Worm (Caenorhabditis elegans) whole organism, mixed stage, embryonic: ENCODE measurements around the gene unc-53.

Experiments used
- M03D4.4 ChIP-seq: sonication (generic microtip); optimal IDR thresholded peaks from 2 replicates; lab custom pipeline; 2017; ENCODE audit warnings: mild to moderate bottlenecking, missing genetic modification characterization, missing compliant biosample characterization
- bed-3 ChIP-seq: fragments of 200-800 bp; sonication (Bioruptor generic); optimal IDR thresholded peaks from 3 replicates; lab custom pipeline; 2018; ENCODE audit warnings: mild to moderate bottlenecking, missing genetic modification characterization, moderate library complexity, missing compliant biosample characterization
- blmp-1 ChIP-seq: fragments of 150-350 bp; optimal IDR thresholded peaks from 2 replicates; lab custom pipeline; 2014; ENCODE audit warnings: missing biosample characterization, missing genetic modification characterization
- ceh-39 ChIP-seq: fragments of 150-350 bp; optimal IDR thresholded peaks from 2 replicates; lab custom pipeline; 2014; ENCODE audit warnings: missing biosample characterization, missing genetic modification characterization
- ceh-43 ChIP-seq: fragments of 200-800 bp; sonication (Bioruptor generic); optimal IDR thresholded peaks from 2 replicates; lab custom pipeline; 2018; ENCODE audit warnings: mild to moderate bottlenecking, missing genetic modification characterization, moderate library complexity, missing compliant biosample characterization
- ceh-83 ChIP-seq: fragments of 200-800 bp; sonication (Bioruptor generic); optimal IDR thresholded peaks from 2 replicates; lab custom pipeline; 2018; ENCODE audit warnings: mild to moderate bottlenecking, missing genetic modification characterization, missing compliant biosample characterization
- ces-1 ChIP-seq: fragments of 150-350 bp; optimal IDR thresholded peaks from 2 replicates; lab custom pipeline; 2014; ENCODE audit warnings: missing biosample characterization, missing genetic modification reagents, missing genetic modification characterization
- cnd-1 ChIP-seq: fragments of 200-800 bp; sonication (Bioruptor generic); optimal IDR thresholded peaks from 2 replicates; lab custom pipeline; 2018; ENCODE audit warnings: mild to moderate bottlenecking, missing genetic modification characterization, missing compliant biosample characterization
- drap-1 ChIP-seq: fragments of 200-800 bp; sonication (Bioruptor generic); optimal IDR thresholded peaks from 3 replicates; lab custom pipeline; 2018; ENCODE audit warnings: mild to moderate bottlenecking, missing genetic modification characterization, missing compliant biosample characterization
- elt-1 ChIP-seq: sonication (generic microtip); optimal IDR thresholded peaks from 2 replicates; lab custom pipeline; 2017; ENCODE audit warnings: missing genetic modification characterization, mild to moderate bottlenecking, missing compliant biosample characterization, antibody characterized with exemption, moderate library complexity, borderline replicate concordance; ENCODE audit not compliant: insufficient read depth
- elt-3 ChIP-seq: fragments of 150-350 bp; optimal IDR thresholded peaks from 2 replicates; lab custom pipeline; 2014; ENCODE audit warnings: missing biosample characterization, missing genetic modification characterization
- flh-1 ChIP-seq: fragments of 200-800 bp; sonication (Bioruptor generic); optimal IDR thresholded peaks from 2 replicates; lab custom pipeline; 2018; ENCODE audit warnings: mild to moderate bottlenecking, missing genetic modification characterization, moderate library complexity, missing compliant biosample characterization
- ham-2 ChIP-seq: fragments of 200-800 bp; sonication (Bioruptor generic); optimal IDR thresholded peaks from 2 replicates; lab custom pipeline; 2018; ENCODE audit warnings: mild to moderate bottlenecking, missing genetic modification characterization, missing compliant biosample characterization
- hlh-1 ChIP-seq: fragments of 150-350 bp; optimal IDR thresholded peaks from 2 replicates; lab custom pipeline; 2014; ENCODE audit warnings: missing biosample characterization, missing genetic modification reagents, missing genetic modification characterization
- lin-13 ChIP-seq: fragments of 150-350 bp; optimal IDR thresholded peaks from 2 replicates; lab custom pipeline; 2014; ENCODE audit warnings: missing biosample characterization, missing genetic modification characterization
- lin-32 ChIP-seq: fragments of 200-800 bp; sonication (Bioruptor generic); optimal IDR thresholded peaks from 2 replicates; lab custom pipeline; 2018; ENCODE audit warnings: mild to moderate bottlenecking, missing genetic modification characterization, missing compliant biosample characterization
- lsy-2 ChIP-seq: fragments of 150-350 bp; optimal IDR thresholded peaks from 2 replicates; lab custom pipeline; 2014; ENCODE audit warnings: missing biosample characterization, missing genetic modification characterization
- mab-5 ChIP-seq: fragments of 150-350 bp; optimal IDR thresholded peaks from 2 replicates; lab custom pipeline; 2014; ENCODE audit warnings: missing biosample characterization, missing genetic modification characterization
- mep-1 ChIP-seq: fragments of 150-350 bp; optimal IDR thresholded peaks from 2 replicates; lab custom pipeline; 2017; ENCODE audit warnings: missing biosample characterization, missing genetic modification reagents, missing genetic modification characterization, inconsistent platforms
- mls-2 ChIP-seq: sonication (generic microtip); optimal IDR thresholded peaks from 2 replicates; lab custom pipeline; 2016; ENCODE audit warnings: mild to moderate bottlenecking, missing genetic modification characterization, moderate library complexity, missing compliant biosample characterization
- nhr-12 ChIP-seq: fragments of 150-350 bp; optimal IDR thresholded peaks from 2 replicates; lab custom pipeline; 2014; ENCODE audit warnings: missing biosample characterization, missing genetic modification characterization
- nhr-2 ChIP-seq: fragments of 150-350 bp; optimal IDR thresholded peaks from 2 replicates; lab custom pipeline; 2014; ENCODE audit warnings: missing biosample characterization, missing genetic modification characterization
- nhr-237 ChIP-seq: fragments of 150-350 bp; optimal IDR thresholded peaks from 2 replicates; lab custom pipeline; 2014; ENCODE audit warnings: missing biosample characterization, missing genetic modification characterization
- nhr-28 ChIP-seq: fragments of 150-350 bp; optimal IDR thresholded peaks from 2 replicates; lab custom pipeline; 2014; ENCODE audit warnings: missing biosample characterization, missing genetic modification characterization
- nhr-76 ChIP-seq: sonication (generic microtip); optimal IDR thresholded peaks from 2 replicates; lab custom pipeline; 2017; ENCODE audit warnings: missing biosample characterization, missing genetic modification characterization
- pha-4 ChIP-seq: fragments of 150-350 bp; optimal IDR thresholded peaks from 2 replicates; lab custom pipeline; 2018; ENCODE audit warnings: missing biosample characterization, missing genetic modification reagents, missing genetic modification characterization
- sem-2 ChIP-seq: fragments of 200-800 bp; sonication (Bioruptor generic); optimal IDR thresholded peaks from 2 replicates; lab custom pipeline; 2018; ENCODE audit warnings: mild to moderate bottlenecking, missing genetic modification characterization, missing compliant biosample characterization
- snpc-4 ChIP-seq: fragments of 150-350 bp; optimal IDR thresholded peaks from 2 replicates; lab custom pipeline; 2014; ENCODE audit warnings: missing biosample characterization, missing genetic modification characterization
- sptf-1 ChIP-seq: sonication (generic microtip); optimal IDR thresholded peaks from 2 replicates; lab custom pipeline; 2017; ENCODE audit warnings: mild to moderate bottlenecking, missing genetic modification characterization, moderate library complexity, missing compliant biosample characterization
- tbx-8 ChIP-seq: fragments of 200-800 bp; sonication (Bioruptor generic); optimal IDR thresholded peaks from 2 replicates; lab custom pipeline; 2018; ENCODE audit warnings: mild to moderate bottlenecking, missing genetic modification characterization, moderate library complexity, missing compliant biosample characterization
- unc-120 ChIP-seq: sonication (generic microtip); optimal IDR thresholded peaks from 2 replicates; lab custom pipeline; 2017; ENCODE audit warnings: missing genetic modification characterization, missing compliant biosample characterization; ENCODE audit not compliant: poor library complexity, severe bottlenecking
- unc-39 ChIP-seq: fragments of 150-350 bp; optimal IDR thresholded peaks from 2 replicates; lab custom pipeline; 2014; ENCODE audit warnings: missing biosample characterization, missing genetic modification characterization
- unc-62 ChIP-seq: fragments of 150-350 bp; optimal IDR thresholded peaks from 2 replicates; lab custom pipeline; 2014; ENCODE audit warnings: missing biosample characterization, missing genetic modification reagents, missing genetic modification characterization
- zip-8 ChIP-seq: fragments of 150-350 bp; optimal IDR thresholded peaks from 2 replicates; lab custom pipeline; 2014; ENCODE audit warnings: missing biosample characterization, missing genetic modification characterization
- ztf-11 ChIP-seq: fragments of 150-350 bp; optimal IDR thresholded peaks from 2 replicates; lab custom pipeline; 2014; ENCODE audit warnings: missing biosample characterization, missing genetic modification characterization

unc-53 gene

DNA sequence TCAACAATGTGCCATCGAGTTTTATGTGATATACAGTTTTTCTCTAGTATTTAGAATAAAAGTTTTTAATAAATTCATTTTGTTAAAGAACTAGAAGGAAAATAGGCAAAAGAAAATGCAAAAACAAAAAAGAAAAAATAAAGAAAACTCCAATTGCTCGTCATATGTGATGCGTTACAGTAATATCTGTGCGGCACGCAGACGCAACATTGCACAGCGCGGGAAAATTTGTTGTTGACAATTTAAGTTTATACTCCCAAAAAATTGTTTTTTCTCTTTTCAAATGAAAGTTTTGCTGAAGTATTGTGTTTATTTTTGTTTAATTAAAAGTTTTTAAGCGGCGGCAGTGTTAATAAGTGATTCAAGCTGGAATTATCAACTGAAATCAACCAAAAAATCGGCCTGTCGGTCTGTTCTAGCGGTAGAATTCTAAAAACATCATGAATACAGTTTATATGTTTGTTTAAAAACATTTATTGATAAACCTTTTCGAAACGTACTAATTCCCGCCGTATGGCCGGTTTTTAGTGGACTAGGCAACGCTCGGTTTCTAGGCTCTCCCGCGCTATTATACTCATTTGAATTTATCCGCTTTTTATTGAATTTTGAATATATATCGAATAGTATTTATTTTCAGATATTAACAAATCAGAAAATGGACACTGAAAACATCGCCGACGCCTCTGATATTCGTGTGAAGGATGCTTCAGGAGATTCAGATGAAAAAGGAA is 16.9 kb upstream of the unc-53 start, which contains the start of gene nasp-1:
Gene nasp-1, plus strand, starts transcription at position 632 of the 731 bp plus-strand sequence.
- TF ChIP-seq nhr-12 (no peak), lsy-2 (peak; percentile 90), lin-13 (tag; lab: Kevin White, UChicago) (peak; percentile 12), blmp-1 (no peak)
- TF ChIP-seq, all 35 proteins: peak for 2

DNA sequence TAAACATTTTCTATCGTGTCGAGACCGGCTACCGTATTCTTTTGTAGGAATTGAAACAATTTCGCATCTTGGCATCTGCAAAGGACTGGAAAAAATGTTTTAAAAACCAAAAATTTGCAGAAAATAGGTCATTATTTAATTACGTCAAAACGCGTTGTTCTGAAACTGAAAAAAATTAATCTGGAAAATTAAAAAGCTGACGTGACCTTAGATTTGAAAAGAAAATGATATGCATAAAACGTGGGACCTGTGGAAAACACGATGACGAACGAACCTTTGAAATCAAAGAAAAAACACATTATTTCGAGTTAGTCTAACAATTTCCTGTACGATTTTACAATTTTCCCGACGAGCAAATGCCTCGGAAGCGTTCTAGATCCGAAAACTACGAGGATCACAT is 14.9 kb upstream of the unc-53 start, which contains the start of gene C09H10.9:
Gene C09H10.9, plus strand, starts transcription at position 301 of the 400 bp plus-strand sequence.
- TF ChIP-seq unc-120 (tag; lab: Kevin White, UChicago) (no peak), elt-1 (tag; lab: Kevin White, UChicago) (no peak), nhr-12 (no peak), sptf-1 (no peak), drap-1 (no peak), blmp-1 (no peak), M03D4.4 (tag; lab: Kevin White, UChicago) (no peak), lsy-2 (no peak), cnd-1 (no peak), zip-8 (tag; lab: Kevin White, UChicago) (no peak), nhr-237 (tag; lab: Kevin White, UChicago) (no peak), ceh-39 (tag; lab: Kevin White, UChicago) (no peak), nhr-2 (tag; lab: Kevin White, UChicago) (no peak), mep-1 (tag; lab: Kevin White, UChicago) (no peak), ceh-83 (no peak), mab-5 (tag; lab: Kevin White, UChicago) (no peak), pha-4 (tag; lab: Kevin White, UChicago) (no peak), sem-2 (GFP tag; lab: Kevin White, UChicago) (no peak), lin-13 (tag; lab: Kevin White, UChicago) (no peak)

ce11 chrII:11103657-11104056 is 14.4 kb upstream of the unc-53 start, which contains the start of gene C09H10.5:
Gene C09H10.5, minus strand, starts transcription at chrII:11103757.
- TF ChIP-seq hlh-1 (tag; lab: Kevin White, UChicago), result no peak
- TF ChIP-seq ceh-83, result no peak
- no peak for TF ChIP-seq M03D4.4 (tag; lab: Kevin White, UChicago)
- no peak for TF ChIP-seq unc-39 (tag; lab: Kevin White, UChicago)
- TF ChIP-seq bed-3 (GFP tag; lab: Kevin White, UChicago), result no peak
- TF ChIP-seq zip-8 (tag; lab: Kevin White, UChicago), result no peak
- TF ChIP-seq lsy-2, result no peak
- TF ChIP-seq cnd-1, result no peak
- TF ChIP-seq ces-1, result no peak
- no peak for TF ChIP-seq nhr-76 (tag; lab: Kevin White, UChicago)
- TF ChIP-seq nhr-237 (tag; lab: Kevin White, UChicago), result no peak
- TF ChIP-seq ham-2, result no peak
- no peak for TF ChIP-seq drap-1
- TF ChIP-seq nhr-28 (tag; lab: Kevin White, UChicago), result no peak

DNA sequence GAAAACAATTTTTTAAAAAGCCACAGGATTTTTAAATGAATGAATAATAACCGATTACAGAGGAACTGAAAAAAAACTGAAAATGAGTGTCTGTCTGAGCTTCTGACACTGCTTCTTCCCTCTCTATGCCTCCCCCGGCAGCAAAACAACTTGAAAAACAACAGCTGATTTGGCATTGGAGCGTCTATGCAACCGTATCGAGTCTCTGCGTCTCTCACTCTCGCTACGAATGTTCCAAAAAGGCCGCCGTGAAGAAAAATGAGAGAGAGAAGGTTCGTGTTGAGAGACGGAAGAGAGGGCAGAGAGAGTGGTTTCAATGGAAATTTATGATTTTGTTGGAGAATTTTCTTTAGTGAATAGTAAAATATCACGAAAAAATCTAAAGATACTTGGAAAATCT is 13.8 kb upstream of the unc-53 start:
- TF ChIP-seq mls-2 (tag; lab: Kevin White, UChicago), result no peak
- TF ChIP-seq snpc-4 (tag; lab: Kevin White, UChicago), result no peak
- TF ChIP-seq elt-3 (tag; lab: Kevin White, UChicago), result no peak
- peak; percentile 12 for TF ChIP-seq ces-1
- no peak for TF ChIP-seq flh-1 (GFP tag; lab: Kevin White, UChicago)
- no peak for TF ChIP-seq nhr-76 (tag; lab: Kevin White, UChicago)
- TF ChIP-seq unc-39 (tag; lab: Kevin White, UChicago), result no peak
- TF ChIP-seq nhr-12, result no peak
- TF ChIP-seq bed-3 (GFP tag; lab: Kevin White, UChicago), result no peak
- no peak for TF ChIP-seq elt-1 (tag; lab: Kevin White, UChicago)
- no peak for TF ChIP-seq ztf-11 (tag; lab: Kevin White, UChicago)
- no peak for TF ChIP-seq zip-8 (tag; lab: Kevin White, UChicago)
- no peak for TF ChIP-seq drap-1
- TF ChIP-seq sptf-1, result no peak
- TF ChIP-seq blmp-1, result no peak
- no peak for TF ChIP-seq nhr-2 (tag; lab: Kevin White, UChicago)
- TF ChIP-seq hlh-1 (tag; lab: Kevin White, UChicago), result peak; percentile 90
- TF ChIP-seq sem-2 (GFP tag; lab: Kevin White, UChicago), result no peak
- TF ChIP-seq lsy-2, result peak; percentile 40
- TF ChIP-seq M03D4.4 (tag; lab: Kevin White, UChicago), result no peak
- TF ChIP-seq unc-120 (tag; lab: Kevin White, UChicago), result peak; percentile 67
- no peak for TF ChIP-seq mab-5 (tag; lab: Kevin White, UChicago)
- no peak for TF ChIP-seq unc-62
- no peak for TF ChIP-seq tbx-8
- TF ChIP-seq mep-1 (tag; lab: Kevin White, UChicago), result peak; percentile 71
- no peak for TF ChIP-seq ceh-83
- TF ChIP-seq cnd-1, result no peak
- no peak for TF ChIP-seq ceh-39 (tag; lab: Kevin White, UChicago)
- TF ChIP-seq ceh-43 (GFP tag; lab: Kevin White, UChicago), result no peak
- peak; percentile 25 for TF ChIP-seq pha-4 (tag; lab: Kevin White, UChicago)
- TF ChIP-seq lin-13 (tag; lab: Kevin White, UChicago), result no peak
- TF ChIP-seq nhr-237 (tag; lab: Kevin White, UChicago), result peak; percentile 26
- TF ChIP-seq ham-2, result no peak
- TF ChIP-seq lin-32 (GFP tag; lab: Kevin White, UChicago), result no peak
- no peak for TF ChIP-seq nhr-28 (tag; lab: Kevin White, UChicago)
